Worm (Caenorhabditis elegans) whole organism, L4 larva: ENCODE data around the gene jamp-1.
A peak's percentile ranks its signal among the peaks of the same experiment; 100 is the strongest.

Experiments used
- D1046.2 ChIP-seq: fragments of 200-800 bp; sonication (Bioruptor generic); IDR thresholded peaks from 2 replicates; pipeline ENCODE4 v1.3.6; 2022; ENCODE audit warnings: missing genetic modification characterization, missing compliant biosample characterization
- F44E2.7 ChIP-seq: fragments of 200-800 bp; sonication (Bioruptor generic); IDR thresholded peaks from 2 replicates; pipeline ENCODE4 v2.1.2; 2022; ENCODE audit warnings: missing genetic modification characterization, missing compliant biosample characterization
- F49E8.2 ChIP-seq: sonication (generic microtip); optimal IDR thresholded peaks from 2 replicates; lab custom pipeline; 2016; ENCODE audit warnings: missing compliant biosample characterization, mild to moderate bottlenecking, missing genetic modification characterization, borderline replicate concordance
- aha-1 ChIP-seq: fragments of 150-350 bp; peaks from one replicate; lab custom pipeline; 2014; ENCODE audit warnings: missing biosample characterization, missing genetic modification characterization
- aly-2 ChIP-seq: sonication (generic microtip); optimal IDR thresholded peaks from 2 replicates; lab custom pipeline; 2018; ENCODE audit warnings: missing biosample characterization, missing genetic modification characterization
- ceh-20 ChIP-seq: fragments of 200-800 bp; sonication (Bioruptor generic); IDR thresholded peaks from 2 replicates; pipeline ENCODE4 v1.3.6; 2022; ENCODE audit warnings: missing genetic modification reagents, missing genetic modification characterization, missing compliant biosample characterization
- cey-2 ChIP-seq: sonication (generic microtip); optimal IDR thresholded peaks from 3 replicates; lab custom pipeline; 2017; ENCODE audit warnings: missing genetic modification characterization, mild to moderate bottlenecking, missing compliant biosample characterization, antibody characterized with exemption, borderline replicate concordance; ENCODE audit not compliant: insufficient read depth
- ctbp-1 ChIP-seq: fragments of 200-800 bp; sonication (Bioruptor generic); IDR thresholded peaks from 2 replicates; pipeline ENCODE4 v1.3.6; 2022; ENCODE audit warnings: missing genetic modification reagents, missing genetic modification characterization, missing compliant biosample characterization
- daf-16 ChIP-seq, 3 experiments: sonication (generic microtip); optimal IDR thresholded peaks; 2 replicates each; lab custom pipeline; 2016 to 2017; ENCODE audit warnings: missing genetic modification characterization in 3 of 3, missing genetic modification reagents in 3 of 3, mild to moderate bottlenecking in 2 of 3, missing compliant biosample characterization in 2 of 3, missing biosample characterization in 1 of 3, moderate library complexity in 1 of 3
- daf-19 ChIP-seq: fragments of 200-800 bp; sonication (Bioruptor generic); conservative IDR thresholded peaks from 2 replicates; pipeline ENCODE4 v1.3.6; 2022; ENCODE audit warnings: missing genetic modification characterization, missing compliant biosample characterization
- dmd-6 ChIP-seq: fragments of 200-800 bp; sonication (Bioruptor generic); IDR thresholded peaks from 2 replicates; pipeline ENCODE4 v1.3.6; 2022; ENCODE audit warnings: missing genetic modification reagents, missing genetic modification characterization, missing compliant biosample characterization
- dmd-8 ChIP-seq: fragments of 200-800 bp; sonication (Bioruptor generic); IDR thresholded peaks from 2 replicates; pipeline ENCODE4 v1.3.6; 2022; ENCODE audit warnings: missing genetic modification characterization, missing compliant biosample characterization
- hif-1 ChIP-seq, 2 experiments: sonication (generic microtip); optimal IDR thresholded peaks; 2 replicates each; lab custom pipeline; 2016 to 2017; ENCODE audit warnings: missing compliant biosample characterization in 2 of 2, missing genetic modification characterization in 2 of 2, missing genetic modification reagents in 2 of 2, missing genotype in 2 of 2, mild to moderate bottlenecking in 1 of 2
- hlh-11 ChIP-seq: fragments of 200-800 bp; sonication (Bioruptor generic); optimal IDR thresholded peaks from 2 replicates; lab custom pipeline; 2018; ENCODE audit warnings: mild to moderate bottlenecking, missing genetic modification characterization, missing compliant biosample characterization
- hlh-30 ChIP-seq: sonication (generic microtip); optimal IDR thresholded peaks from 2 replicates; lab custom pipeline; 2017; ENCODE audit warnings: antibody characterized with exemption, mild to moderate bottlenecking, missing genetic modification characterization, missing compliant biosample characterization; ENCODE audit not compliant: insufficient read depth
- hmg-1.1 ChIP-seq: fragments of 200-800 bp; sonication (Bioruptor generic); IDR thresholded peaks from 2 replicates; pipeline ENCODE4 v1.3.6; 2022; ENCODE audit warnings: missing genetic modification reagents, missing genetic modification characterization, missing compliant biosample characterization
- lin-15B ChIP-seq: fragments of 150-350 bp; sonication (generic microtip); optimal IDR thresholded peaks from 3 replicates; lab custom pipeline; 2014; ENCODE audit warnings: missing biosample characterization, missing genetic modification characterization
- lsy-2 ChIP-seq, 2 experiments: fragments of 150-350 bp in 1 of 2; sonication (generic microtip) in 1 of 2; optimal IDR thresholded peaks; 2 replicates each; lab custom pipeline; 2014 to 2017; ENCODE audit warnings: missing biosample characterization in 2 of 2, missing genetic modification characterization in 2 of 2
- madf-5 ChIP-seq, 2 experiments: fragments of 200-800 bp; sonication (Bioruptor generic); IDR thresholded peaks; 2 replicates each; pipeline ENCODE4 v1.3.6; 2022; ENCODE audit warnings: missing compliant biosample characterization in 2 of 2, missing genetic modification characterization in 2 of 2
- madf-9 ChIP-seq: fragments of 200-800 bp; sonication (Bioruptor generic); conservative IDR thresholded peaks from 2 replicates; pipeline ENCODE4 v1.3.6; 2022; ENCODE audit warnings: missing genetic modification reagents, missing genetic modification characterization, missing compliant biosample characterization
- mdl-1 ChIP-seq, 2 experiments: fragments of 150-350 bp in 1 of 2; sonication (generic microtip) in 1 of 2; optimal IDR thresholded peaks; 2 replicates each; lab custom pipeline; 2014 to 2017; ENCODE audit warnings: missing biosample characterization in 2 of 2, missing genetic modification characterization in 2 of 2
- mep-1 ChIP-seq: fragments of 150-350 bp; sonication (generic microtip); optimal IDR thresholded peaks from 3 replicates; lab custom pipeline; 2014; ENCODE audit warnings: missing biosample characterization, missing genetic modification characterization
- nhr-11 ChIP-seq: fragments of 150-350 bp; optimal IDR thresholded peaks from 2 replicates; lab custom pipeline; 2014; ENCODE audit warnings: missing biosample characterization, missing genetic modification characterization
- nhr-237 ChIP-seq: sonication (generic microtip); optimal IDR thresholded peaks from 2 replicates; lab custom pipeline; 2017; ENCODE audit warnings: missing biosample characterization, missing genetic modification characterization
- nhr-25 ChIP-seq: sonication (generic microtip); optimal IDR thresholded peaks from 2 replicates; lab custom pipeline; 2017; ENCODE audit warnings: missing genetic modification characterization, mild to moderate bottlenecking, missing compliant biosample characterization, antibody characterized with exemption, moderate library complexity, borderline replicate concordance; ENCODE audit not compliant: insufficient read depth
- nhr-28 ChIP-seq: fragments of 150-350 bp; optimal IDR thresholded peaks from 2 replicates; lab custom pipeline; 2014; ENCODE audit warnings: missing biosample characterization, missing genetic modification characterization
- nhr-76 ChIP-seq: fragments of 150-350 bp; optimal IDR thresholded peaks from 2 replicates; lab custom pipeline; 2014; ENCODE audit warnings: missing biosample characterization, missing genetic modification characterization
- php-3 ChIP-seq: fragments of 200-800 bp; sonication (Bioruptor generic); IDR thresholded peaks from 2 replicates; pipeline ENCODE4 v1.3.6; 2022; ENCODE audit warnings: missing genetic modification reagents, missing genetic modification characterization, missing compliant biosample characterization
- rbr-2 ChIP-seq: sonication (generic microtip); optimal IDR thresholded peaks from 2 replicates; lab custom pipeline; 2016; ENCODE audit warnings: missing genotype, missing genetic modification characterization, missing compliant biosample characterization
- saeg-2 ChIP-seq: fragments of 200-800 bp; sonication (Bioruptor generic); IDR thresholded peaks from 2 replicates; pipeline ENCODE4 v1.3.6; 2022; ENCODE audit warnings: missing genetic modification reagents, missing genetic modification characterization, missing compliant biosample characterization
- sdz-12 ChIP-seq: fragments of 200-800 bp; sonication (Bioruptor generic); optimal IDR thresholded peaks from 2 replicates; lab custom pipeline; 2018; ENCODE audit warnings: mild to moderate bottlenecking, missing genetic modification characterization, missing compliant biosample characterization
- set-16 ChIP-seq: fragments of 200-800 bp; sonication (Bioruptor generic); IDR thresholded peaks from 2 replicates; pipeline ENCODE4 v1.3.6; 2022; ENCODE audit warnings: missing genetic modification reagents, missing genetic modification characterization, missing compliant biosample characterization
- snpc-1.2 ChIP-seq: fragments of 200-800 bp; sonication (Bioruptor generic); IDR thresholded peaks from 2 replicates; pipeline ENCODE4 v1.3.6; 2022; ENCODE audit warnings: missing genetic modification reagents, missing genetic modification characterization, missing compliant biosample characterization
- spr-1 ChIP-seq: sonication (generic microtip); optimal IDR thresholded peaks from 2 replicates; lab custom pipeline; 2016; ENCODE audit warnings: mild to moderate bottlenecking, missing genetic modification characterization, missing compliant biosample characterization
- spr-3 ChIP-seq: fragments of 200-800 bp; sonication (Bioruptor generic); optimal IDR thresholded peaks from 2 replicates; lab custom pipeline; 2018; ENCODE audit warnings: mild to moderate bottlenecking, missing genetic modification characterization, missing compliant biosample characterization
- tag-97 ChIP-seq: fragments of 200-800 bp; sonication (Bioruptor generic); IDR thresholded peaks from 2 replicates; pipeline ENCODE4 v1.3.6; 2022; ENCODE audit warnings: missing genetic modification characterization, missing compliant biosample characterization
- unc-39 ChIP-seq: sonication (generic microtip); optimal IDR thresholded peaks from 2 replicates; lab custom pipeline; 2017; ENCODE audit warnings: missing biosample characterization, missing genetic modification characterization
- unc-62 ChIP-seq, 3 experiments: fragments of 150-350 bp in 1 of 3; sonication (generic microtip); optimal IDR thresholded peaks in 2 of 3; peaks in 1 of 3; 1 replicate in 1 of 3; 2 replicates in 2 of 3; lab custom pipeline; 2014 to 2017; ENCODE audit warnings: missing biosample characterization in 3 of 3, missing genetic modification characterization in 3 of 3, missing genetic modification reagents in 3 of 3, missing genotype in 1 of 3
- vab-7 ChIP-seq: fragments of 200-800 bp; sonication (Bioruptor generic); IDR thresholded peaks from 2 replicates; pipeline ENCODE4 v1.3.6; 2022; ENCODE audit warnings: missing genetic modification reagents, missing genetic modification characterization, missing compliant biosample characterization
- zfp-2 ChIP-seq: sonication (generic microtip); optimal IDR thresholded peaks from 2 replicates; lab custom pipeline; 2016; ENCODE audit warnings: mild to moderate bottlenecking, missing genetic modification characterization, missing compliant biosample characterization
- zfp-3 ChIP-seq: fragments of 200-800 bp; sonication (Bioruptor generic); conservative IDR thresholded peaks from 2 replicates; pipeline ENCODE4 v1.3.6; 2022; ENCODE audit warnings: missing genetic modification reagents, missing genetic modification characterization, missing compliant biosample characterization
- ztf-11 ChIP-seq: fragments of 150-350 bp; optimal IDR thresholded peaks from 2 replicates; lab custom pipeline; 2014; ENCODE audit warnings: missing biosample characterization, missing genetic modification characterization
- ztf-7 ChIP-seq: fragments of 150-350 bp; optimal IDR thresholded peaks from 2 replicates; lab custom pipeline; 2014; ENCODE audit warnings: missing biosample characterization, missing genetic modification characterization

Gene jamp-1

ce11 chrV:6034714-6035113 is 16.3 kb downstream of the jamp-1 start, which contains the start of gene dhs-17:
Gene dhs-17, minus strand, starts transcription at chrV:6034814.
- TF ChIP-seq ceh-20 (no peak), aly-2 (tag; lab: Kevin White, UChicago) (no peak), nhr-11 (tag; lab: Kevin White, UChicago) (no peak), aha-1 (tag; lab: Kevin White, UChicago) (no peak), madf-9 (no peak), vab-7 (GFP tag; lab: Robert Waterston, UW) (no peak), spr-3 (GFP tag; lab: Kevin White, UChicago) (no peak), hmg-1.1 (no peak), madf-5 (GFP tag; IDR thresholded peaks at IDR 0.05; lab: Robert Waterston, UW) (no peak), nhr-25 (tag; lab: Kevin White, UChicago) (no peak), sdz-12 (GFP tag; lab: Kevin White, UChicago) (no peak), saeg-2 (GFP tag; lab: Robert Waterston, UW) (no peak), hlh-11 (tag; lab: Kevin White, UChicago) (no peak), ctbp-1 (GFP tag; lab: Robert Waterston, UW) (no peak)

- TF ChIP-seq spr-3 (GFP tag; lab: Kevin White, UChicago) (no peak), hlh-11 (tag; lab: Kevin White, UChicago) (peak; percentile 15), mep-1 (tag; lab: Kevin White, UChicago) (peak; percentile 19), lin-15B (tag; lab: Kevin White, UChicago) (no peak), F49E8.2 (tag; lab: Kevin White, UChicago) (no peak), hlh-30 (tag; lab: Kevin White, UChicago) (peak; percentile 56), aha-1 (tag; lab: Kevin White, UChicago) (peak; percentile 4), lsy-2 (tag; optimal IDR thresholded peaks at IDR 0.05; lab: Kevin White, UChicago) (peak in 1 of 2 experiments; percentile 51)
- TF ChIP-seq, all 104 proteins: peak for 5
Observed at ce11 chrV:6033512-6033911, 17.5 kb downstream of the jamp-1 start.

ce11 chrV:6031585-6031984 is 19.5 kb downstream of the jamp-1 start:
- TF ChIP-seq php-3 (GFP tag; lab: Robert Waterston, UW) (no peak), tag-97 (GFP tag; lab: Robert Waterston, UW) (no peak), dmd-8 (GFP tag; lab: Robert Waterston, UW) (no peak), hlh-30 (tag; lab: Kevin White, UChicago) (peak; percentile 47), zfp-2 (tag; lab: Kevin White, UChicago) (no peak), D1046.2 (GFP tag; lab: Robert Waterston, UW) (no peak), snpc-1.2 (no peak), ztf-7 (tag; lab: Kevin White, UChicago) (no peak)

- peak; percentile 40 for TF ChIP-seq hlh-30 (tag; lab: Kevin White, UChicago)
- TF ChIP-seq hlh-11 (tag; lab: Kevin White, UChicago): peak; percentile 56
- TF ChIP-seq spr-1 (tag; lab: Kevin White, UChicago): no peak
- TF ChIP-seq hif-1 (tag; optimal IDR thresholded peaks at IDR 0.05; lab: Kevin White, UChicago): peak in 1 of 2 experiments; percentile 70
- TF ChIP-seq daf-19 (GFP tag; lab: Robert Waterston, UW): no peak
- peak; percentile 47 for TF ChIP-seq rbr-2 (tag; lab: Kevin White, UChicago)
- TF ChIP-seq ztf-11 (tag; lab: Kevin White, UChicago): no peak
- TF ChIP-seq F44E2.7 (GFP tag; lab: Robert Waterston, UW): no peak
- 0 out of 2 replicates have a peak, but pooled peaks have one; percentile 65 for TF ChIP-seq ctbp-1 (GFP tag; lab: Robert Waterston, UW)
- no peak for TF ChIP-seq cey-2
- no peak for TF ChIP-seq unc-39 (tag; lab: Kevin White, UChicago)
- no peak for TF ChIP-seq zfp-3 (GFP tag; lab: Robert Waterston, UW)
- TF ChIP-seq mdl-1 (tag; optimal IDR thresholded peaks at IDR 0.05; lab: Kevin White, UChicago): peak in 1 of 2 experiments; percentile 23
- TF ChIP-seq daf-16 (GFP tag; optimal IDR thresholded peaks at IDR 0.05; lab: Kevin White, UChicago): peak in 1 of 2 experiments; percentile 27
- TF ChIP-seq daf-16 (tag; optimal IDR thresholded peaks at IDR 0.05; lab: Kevin White, UChicago): no peak
- TF ChIP-seq mep-1 (tag; lab: Kevin White, UChicago): peak; percentile 25
- TF ChIP-seq nhr-237 (tag; lab: Kevin White, UChicago): no peak
- peak; percentile 11 for TF ChIP-seq nhr-28 (tag; lab: Kevin White, UChicago)
- TF ChIP-seq set-16 (GFP tag; lab: Robert Waterston, UW): no peak
- 0 out of 2 replicates have a peak, but pooled peaks have one; percentile 8 for TF ChIP-seq dmd-6
- TF ChIP-seq nhr-11 (tag; lab: Kevin White, UChicago): peak; percentile 50
- no peak for TF ChIP-seq nhr-76 (tag; lab: Kevin White, UChicago)
- peak in 1 of 2 experiments; percentile 99 for TF ChIP-seq unc-62 (GFP tag; optimal IDR thresholded peaks at IDR 0.05 in 1 of 2; lab: Kevin White, UChicago)
- TF ChIP-seq unc-62 (tag; optimal IDR thresholded peaks at IDR 0.05; lab: Kevin White, UChicago): no peak
Observed at ce11 chrV:6030559-6030975, 20.5 kb downstream of the jamp-1 start.
